Fruit fly (Drosophila melanogaster): ENCODE measurements around the gene CG31207.

DNA sequence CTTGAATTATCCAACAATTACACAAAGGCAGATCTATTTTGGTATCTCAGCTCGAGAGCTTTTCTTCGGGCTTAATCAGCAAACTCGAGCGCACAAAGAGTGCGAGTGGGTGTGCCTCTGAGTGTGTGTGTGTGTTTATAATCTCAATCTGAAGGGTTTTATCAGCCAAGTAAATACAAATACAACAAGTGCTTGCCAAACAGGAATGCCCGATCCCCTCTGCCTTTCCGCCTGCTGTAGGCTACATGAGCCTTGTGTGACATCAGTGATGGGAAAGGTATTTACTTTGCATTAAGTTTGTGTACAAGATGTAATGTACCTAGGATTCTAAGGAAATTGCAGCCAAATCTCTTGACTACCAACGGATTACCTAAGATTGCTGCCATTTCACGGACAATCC, 42.6 kb upstream of the CG31207 start:
- no peak for TF ChIP-seq CTCF (optimal IDR thresholded peaks at IDR 0.05)
- TF ChIP-seq CG8478 (optimal IDR thresholded peaks at IDR 0.05): no peak

All from S2 (cell line).